Worm (Caenorhabditis elegans) whole organism, L4 larva: Measurements from ENCODE around the gene F23F12.3.

Source experiments
- Y75B8A.6 ChIP-seq: fragments of 200-800 bp; sonication (Bioruptor generic); IDR thresholded peaks from 2 replicates; pipeline ENCODE4 v1.3.6; 2022; ENCODE audit warnings: missing genetic modification reagents, missing genetic modification characterization, missing compliant biosample characterization
- aly-2 ChIP-seq: sonication (generic microtip); optimal IDR thresholded peaks from 2 replicates; lab custom pipeline; 2018; ENCODE audit warnings: missing biosample characterization, missing genetic modification characterization
- ama-1 ChIP-seq: fragments of 150-350 bp; optimal IDR thresholded peaks from 2 replicates; lab custom pipeline; 2014; ENCODE audit warnings: inconsistent platforms, mixed read lengths
- egl-43 ChIP-seq: fragments of 200-800 bp; sonication (Bioruptor generic); IDR thresholded peaks from 2 replicates; pipeline ENCODE4 v1.3.6; 2022; ENCODE audit warnings: missing genetic modification reagents, missing genetic modification characterization, missing compliant biosample characterization
- fkh-10 ChIP-seq: fragments of 150-350 bp; optimal IDR thresholded peaks from 2 replicates; lab custom pipeline; 2014; ENCODE audit warnings: missing biosample characterization, missing genetic modification reagents, missing genetic modification characterization
- lin-13 ChIP-seq: fragments of 150-350 bp; optimal IDR thresholded peaks from 2 replicates; lab custom pipeline; 2014; ENCODE audit warnings: missing biosample characterization, missing genetic modification reagents, missing genetic modification characterization
- nhr-76 ChIP-seq: fragments of 150-350 bp; optimal IDR thresholded peaks from 2 replicates; lab custom pipeline; 2014; ENCODE audit warnings: missing biosample characterization, missing genetic modification characterization
- pqm-1 ChIP-seq: sonication (generic microtip); optimal IDR thresholded peaks from 2 replicates; lab custom pipeline; 2017; ENCODE audit warnings: missing biosample characterization, missing genetic modification characterization
- rbr-2 ChIP-seq: sonication (generic microtip); optimal IDR thresholded peaks from 2 replicates; lab custom pipeline; 2016; ENCODE audit warnings: missing genotype, missing genetic modification characterization, missing compliant biosample characterization
- skn-1 ChIP-seq: fragments of 150-350 bp; optimal IDR thresholded peaks from 2 replicates; lab custom pipeline; 2014; ENCODE audit warnings: missing biosample characterization, missing genetic modification characterization
- unc-130 ChIP-seq: sonication (generic microtip); optimal IDR thresholded peaks from 2 replicates; lab custom pipeline; 2016; ENCODE audit warnings: missing genetic modification reagents, missing genetic modification characterization, missing compliant biosample characterization
- zip-11 ChIP-seq: fragments of 200-800 bp; sonication (Bioruptor generic); IDR thresholded peaks from 2 replicates; pipeline ENCODE4 v1.3.6; 2022; ENCODE audit warnings: missing genetic modification characterization, missing compliant biosample characterization

- no peak for TF ChIP-seq zip-11
- TF ChIP-seq ama-1 (lab: Kevin White, UChicago): no peak
- TF ChIP-seq egl-43 (GFP tag; lab: Robert Waterston, UW): no peak
- no peak for TF ChIP-seq fkh-10
- no peak for TF ChIP-seq unc-130
- TF ChIP-seq pqm-1 (tag; lab: Kevin White, UChicago): no peak
- TF ChIP-seq lin-13 (GFP tag; lab: Kevin White, UChicago): no peak
- TF ChIP-seq Y75B8A.6 (GFP tag; lab: Robert Waterston, UW): no peak
- TF ChIP-seq skn-1 (tag; lab: Kevin White, UChicago): no peak
- no peak for TF ChIP-seq aly-2 (tag; lab: Kevin White, UChicago)
- TF ChIP-seq nhr-76 (tag; lab: Kevin White, UChicago): no peak
- no peak for TF ChIP-seq rbr-2 (tag; lab: Kevin White, UChicago)
These were observed 19.6 kb downstream of the F23F12.3 start, which contains the start of gene C09E7.10 for ce11 chrIII:6519949-6520348.
